Fruit fly (Drosophila melanogaster) whole organism, embryonic: ENCODE results near the gene CG34162.
A peak's percentile ranks its signal among the peaks of the same experiment; 100 is the strongest.

Experiments used
- BEAF-32 ChIP-seq: fragments of 200-800 bp; sonication (Bioruptor generic); optimal IDR thresholded peaks from 3 replicates; lab custom pipeline; 2017; ENCODE audit warnings: missing biosample characterization, missing genetic modification characterization, mild to moderate bottlenecking, moderate library complexity, missing genetic modification reagents
- CG10979 ChIP-seq: fragments of 200-800 bp; sonication (Bioruptor generic); optimal IDR thresholded peaks from 2 replicates; lab custom pipeline; 2018; ENCODE audit warnings: missing biosample characterization, mild to moderate bottlenecking, missing genetic modification characterization, moderate library complexity
- CG11247 ChIP-seq: fragments of 200-800 bp; sonication (Bioruptor generic); IDR thresholded peaks from 2 replicates; pipeline ENCODE4 v1.3.6; 2022; ENCODE audit warnings: missing biosample characterization, missing genetic modification characterization
- CG12299 ChIP-seq: fragments of 200-800 bp; sonication (Bioruptor generic); optimal IDR thresholded peaks from 2 replicates; lab custom pipeline; 2018; ENCODE audit warnings: missing biosample characterization, mild to moderate bottlenecking, missing genetic modification characterization
- CG13624 ChIP-seq: fragments of 200-800 bp; sonication (Bioruptor generic); optimal IDR thresholded peaks from 2 replicates; lab custom pipeline; 2016; ENCODE audit warnings: missing biosample characterization, missing genetic modification characterization
- CG14050 ChIP-seq: fragments of 200-800 bp; sonication (Bioruptor generic); IDR thresholded peaks from 3 replicates; pipeline ENCODE4 v1.3.6; 2022; ENCODE audit warnings: missing biosample characterization, missing genetic modification characterization
- CG14441 ChIP-seq: fragments of 200-800 bp; sonication (Bioruptor generic); IDR thresholded peaks from 2 replicates; pipeline ENCODE4 v1.3.6; 2022; ENCODE audit warnings: missing biosample characterization, missing genetic modification characterization
- CG16815 ChIP-seq: fragments of 200-800 bp; sonication (Bioruptor generic); optimal IDR thresholded peaks from 3 replicates; lab custom pipeline; 2017; ENCODE audit warnings: missing biosample characterization, mild to moderate bottlenecking, missing genetic modification characterization
- CG17359 ChIP-seq: fragments of 200-800 bp; sonication (Bioruptor generic); optimal IDR thresholded peaks from 3 replicates; lab custom pipeline; 2018; ENCODE audit warnings: missing biosample characterization, mild to moderate bottlenecking, missing genetic modification characterization, moderate library complexity
- CG18011 ChIP-seq: fragments of 200-800 bp; sonication (Bioruptor generic); optimal IDR thresholded peaks from 2 replicates; lab custom pipeline; 2017; ENCODE audit warnings: missing biosample characterization, missing genetic modification characterization, mild to moderate bottlenecking, moderate library complexity, missing genotype
- CG18262 ChIP-seq: fragments of 200-800 bp; optimal IDR thresholded peaks from 3 replicates; lab custom pipeline; 2019; ENCODE audit warnings: missing biosample characterization, mild to moderate bottlenecking, missing genetic modification characterization, moderate library complexity
- CG31388 ChIP-seq: fragments of 200-800 bp; sonication (Bioruptor generic); optimal IDR thresholded peaks from 2 replicates; lab custom pipeline; 2016; ENCODE audit warnings: missing biosample characterization, missing genetic modification characterization
- CG34422 ChIP-seq: fragments of 200-800 bp; sonication (Bioruptor generic); IDR thresholded peaks from 3 replicates; pipeline ENCODE4 v1.3.6; 2022; ENCODE audit warnings: missing biosample characterization, missing genetic modification characterization
- CG4424 ChIP-seq: fragments of 200-800 bp; sonication (Bioruptor generic); optimal IDR thresholded peaks from 3 replicates; lab custom pipeline; 2016; ENCODE audit warnings: missing biosample characterization, missing genetic modification characterization
- CG8478 ChIP-seq: fragments of >200 bp; optimal IDR thresholded peaks from 2 replicates; lab custom pipeline; 2018
- Fer1 ChIP-seq: fragments of 200-800 bp; sonication (Bioruptor generic); optimal IDR thresholded peaks from 2 replicates; lab custom pipeline; 2017; ENCODE audit warnings: missing biosample characterization, mild to moderate bottlenecking, missing genetic modification characterization
- HHEX ChIP-seq: fragments of 200-800 bp; sonication (Bioruptor generic); optimal IDR thresholded peaks from 3 replicates; lab custom pipeline; 2017; ENCODE audit warnings: missing biosample characterization, mild to moderate bottlenecking, missing genetic modification characterization, missing genetic modification reagents
- Mad ChIP-seq: fragments of 200-800 bp; sonication (Bioruptor generic); optimal IDR thresholded peaks from 2 replicates; lab custom pipeline; 2016; ENCODE audit warnings: missing biosample characterization, missing genetic modification characterization
- Ptx1 ChIP-seq: fragments of 200-800 bp; sonication (Bioruptor generic); IDR thresholded peaks from 2 replicates; pipeline ENCODE4 v1.3.6; 2022; ENCODE audit warnings: missing biosample characterization, missing genetic modification characterization
- Rfx ChIP-seq: fragments of 200-800 bp; sonication (Bioruptor generic); IDR thresholded peaks from 2 replicates; pipeline ENCODE4 v1.3.6; 2022; ENCODE audit warnings: missing biosample characterization, missing genetic modification characterization
- Rx ChIP-seq: fragments of 200-800 bp; sonication (Bioruptor generic); IDR thresholded peaks from 2 replicates; pipeline ENCODE4 v1.3.6; 2022; ENCODE audit warnings: missing biosample characterization, missing genetic modification characterization
- Ssrp ChIP-seq: fragments of 200-800 bp; sonication (Bioruptor generic); optimal IDR thresholded peaks from 2 replicates; lab custom pipeline; 2018; ENCODE audit warnings: missing biosample characterization, mild to moderate bottlenecking, missing genetic modification characterization, moderate library complexity
- Tbp ChIP-seq: fragments of >200 bp; optimal IDR thresholded peaks from 2 replicates; lab custom pipeline; 2018; ENCODE audit warnings: missing biosample characterization, missing genetic modification characterization
- abd-A ChIP-seq: fragments of 200-800 bp; sonication (Bioruptor generic); optimal IDR thresholded peaks from 3 replicates; lab custom pipeline; 2019; ENCODE audit warnings: missing biosample characterization, mild to moderate bottlenecking, missing genetic modification characterization, moderate library complexity
- amos ChIP-seq: fragments of 200-800 bp; sonication (Bioruptor generic); IDR thresholded peaks from 2 replicates; pipeline ENCODE4 v1.3.6; 2022; ENCODE audit warnings: missing biosample characterization, missing genetic modification characterization; ENCODE audit not compliant: partially characterized antibody
- ase ChIP-seq: fragments of 200-800 bp; sonication (Bioruptor generic); IDR thresholded peaks from 3 replicates; pipeline ENCODE4 v1.3.6; 2022; ENCODE audit warnings: missing biosample characterization, missing genetic modification characterization
- bowl ChIP-seq: fragments of 200-800 bp; sonication (Bioruptor generic); IDR thresholded peaks from 2 replicates; pipeline ENCODE4 v1.3.6; 2022; ENCODE audit warnings: missing biosample characterization, missing genetic modification characterization
- cg ChIP-seq: fragments of 200-800 bp; sonication (Bioruptor generic); optimal IDR thresholded peaks from 3 replicates; lab custom pipeline; 2019; ENCODE audit warnings: missing biosample characterization, mild to moderate bottlenecking, missing genetic modification characterization, moderate library complexity
- chm ChIP-seq: fragments of 200-800 bp; sonication (Bioruptor generic); IDR thresholded peaks from 2 replicates; pipeline ENCODE4 v1.3.6; 2022; ENCODE audit warnings: missing biosample characterization, missing genetic modification characterization
- crol ChIP-seq: fragments of 200-800 bp; sonication (Bioruptor generic); IDR thresholded peaks from 2 replicates; pipeline ENCODE4 v1.3.6; 2022; ENCODE audit warnings: missing biosample characterization, missing genetic modification characterization
- dysf ChIP-seq: fragments of 200-800 bp; sonication (Bioruptor generic); IDR thresholded peaks from 3 replicates; pipeline ENCODE4 v1.3.6; 2022; ENCODE audit warnings: missing biosample characterization, missing genetic modification characterization
- esg ChIP-seq: fragments of 200-800 bp; sonication (Bioruptor generic); conservative IDR thresholded peaks from 2 replicates; pipeline ENCODE4 v1.3.6; 2022; ENCODE audit warnings: missing biosample characterization, missing genetic modification characterization
- fd96Cb ChIP-seq: fragments of 200-800 bp; sonication (Bioruptor generic); optimal IDR thresholded peaks from 2 replicates; lab custom pipeline; 2018; ENCODE audit warnings: missing biosample characterization, mild to moderate bottlenecking, missing genetic modification characterization, moderate library complexity
- gcm ChIP-seq: fragments of 200-800 bp; sonication (Bioruptor generic); optimal IDR thresholded peaks from 2 replicates; lab custom pipeline; 2019; ENCODE audit warnings: missing biosample characterization, mild to moderate bottlenecking, missing genetic modification characterization, moderate library complexity
- gcm2 ChIP-seq: fragments of 200-800 bp; sonication (Bioruptor generic); optimal IDR thresholded peaks from 2 replicates; lab custom pipeline; 2016; ENCODE audit warnings: missing biosample characterization, missing genetic modification characterization
- hkb ChIP-seq, 2 experiments: fragments of 200-800 bp in 1 of 2; fragments of >200 bp in 1 of 2; sonication (Bioruptor generic) in 1 of 2; IDR thresholded peaks in 1 of 2; optimal IDR thresholded peaks in 1 of 2; 2 replicates each; pipeline versions ENCODE4 v1.3.6 to Lab custom; 2017 to 2022; ENCODE audit warnings: missing biosample characterization in 1 of 2, missing genetic modification characterization in 1 of 2
- jumu ChIP-seq: fragments of 200-800 bp; sonication (Bioruptor generic); optimal IDR thresholded peaks from 3 replicates; lab custom pipeline; 2016; ENCODE audit warnings: missing biosample characterization, missing genetic modification characterization
- ken ChIP-seq: fragments of 200-800 bp; sonication (Bioruptor generic); IDR thresholded peaks from 3 replicates; pipeline ENCODE4 v1.3.6; 2022; ENCODE audit warnings: missing biosample characterization, missing genetic modification characterization
- mld ChIP-seq: fragments of 200-800 bp; sonication (Bioruptor generic); IDR thresholded peaks from 3 replicates; pipeline ENCODE4 v1.3.6; 2022; ENCODE audit warnings: missing biosample characterization, missing genetic modification characterization; ENCODE audit not compliant: partially characterized antibody
- nerfin-1 ChIP-seq: fragments of 200-800 bp; sonication (Bioruptor generic); optimal IDR thresholded peaks from 3 replicates; lab custom pipeline; 2019; ENCODE audit warnings: missing biosample characterization, mild to moderate bottlenecking, missing genetic modification characterization, moderate library complexity
- nmo ChIP-seq: fragments of 200-800 bp; sonication (Bioruptor generic); optimal IDR thresholded peaks from 2 replicates; lab custom pipeline; 2018; ENCODE audit warnings: missing biosample characterization, mild to moderate bottlenecking, missing genetic modification characterization, moderate library complexity
- nom ChIP-seq: fragments of 200-800 bp; sonication (Bioruptor generic); optimal IDR thresholded peaks from 2 replicates; lab custom pipeline; 2017; ENCODE audit warnings: missing biosample characterization, missing genetic modification characterization, mild to moderate bottlenecking, moderate library complexity, missing genetic modification reagents
- odd ChIP-seq: fragments of 200-800 bp; sonication (Bioruptor generic); optimal IDR thresholded peaks from 2 replicates; lab custom pipeline; 2017; ENCODE audit warnings: missing biosample characterization, mild to moderate bottlenecking, missing genetic modification characterization
- org-1 ChIP-seq: fragments of 200-800 bp; sonication (Bioruptor generic); optimal IDR thresholded peaks from 2 replicates; lab custom pipeline; 2017; ENCODE audit warnings: missing biosample characterization, missing genetic modification characterization
- prd ChIP-seq, 3 experiments: fragments of >200 bp in 2 of 3; fragments of 200-800 bp in 1 of 3; sonication (Bioruptor generic) in 1 of 3; optimal IDR thresholded peaks in 2 of 3; IDR thresholded peaks in 1 of 3; 2 replicates in 2 of 3; 3 replicates in 1 of 3; pipeline versions ENCODE4 v1.3.6 to Lab custom; 2017 to 2022; ENCODE audit warnings: missing biosample characterization in 1 of 3, missing genetic modification characterization in 1 of 3
- ro ChIP-seq: fragments of 200-800 bp; sonication (Bioruptor generic); IDR thresholded peaks from 2 replicates; pipeline ENCODE4 v1.3.6; 2022; ENCODE audit warnings: missing biosample characterization, missing genetic modification characterization
- sisA ChIP-seq: fragments of 200-800 bp; sonication (Bioruptor generic); IDR thresholded peaks from 2 replicates; pipeline ENCODE4 v1.3.6; 2022; ENCODE audit warnings: missing biosample characterization, missing genetic modification characterization
- slou ChIP-seq: fragments of 200-800 bp; sonication (Bioruptor generic); optimal IDR thresholded peaks from 3 replicates; lab custom pipeline; 2016; ENCODE audit warnings: missing biosample characterization, missing genetic modification characterization

CG34162 gene

dm6 chr2L:11501427-11501968 lies 30.1 kb upstream of the CG34162 start, which contains the start of gene spz4 (continued):
- TF ChIP-seq slou (GFP tag; lab: Kevin White, UChicago) (no peak), dysf (no peak), chm (GFP tag; lab: Robert Waterston, UW) (no peak), CG18262 (tag; lab: Kevin White, UChicago) (peak; percentile 18), Ptx1 (no peak; the same call in 1 of the 2 replicates), gcm2 (no peak), CG12299 (tag; lab: Kevin White, UChicago) (no peak), gcm (GFP tag; lab: Kevin White, UChicago) (no peak), ken (GFP tag; lab: Robert Waterston, UW) (peak; percentile 28; the same call in 1 of the 3 replicates), nmo (GFP tag; lab: Kevin White, UChicago) (no peak), mld (GFP tag; lab: Robert Waterston, UW) (no peak), CG11247 (GFP tag; lab: Robert Waterston, UW) (no peak), Rfx (peak; percentile 27; the same call in 1 of the 2 replicates), esg (GFP tag; lab: Robert Waterston, UW) (no peak), HHEX (no peak), CG31388 (GFP tag; lab: Kevin White, UChicago) (no peak), CG18011 (GFP tag; lab: Kevin White, UChicago) (no peak), Fer1 (GFP tag; lab: Kevin White, UChicago) (no peak), bowl (GFP tag; lab: Robert Waterston, UW) (no peak), CG16815 (no peak), Ssrp (peak; percentile 12), Rx (GFP tag; lab: Robert Waterston, UW) (no peak), prd (optimal IDR thresholded peaks at IDR 0.05; lab: Kevin White, UChicago) (no peak), prd (GFP tag; IDR thresholded peaks at IDR 0.05; lab: Robert Waterston, UW) (peak; percentile 24; the same call in 2 of the 3 replicates), Mad (GFP tag; lab: Kevin White, UChicago) (no peak), cg (GFP tag; lab: Kevin White, UChicago) (no peak), fd96Cb (tag; lab: Kevin White, UChicago) (no peak), CG10979 (tag; lab: Kevin White, UChicago) (peak; percentile 5), CG4424 (GFP tag; lab: Kevin White, UChicago) (no peak), abd-A (tag; lab: Kevin White, UChicago) (no peak), sisA (GFP tag; lab: Robert Waterston, UW) (peak; percentile 29; the same call in 1 of the 2 replicates), nerfin-1 (tag; lab: Kevin White, UChicago) (no peak), CG34422 (GFP tag; lab: Robert Waterston, UW) (0 out of 3 replicates have a peak, but pooled peaks have one; percentile 45), ase (GFP tag; lab: Robert Waterston, UW) (no peak), org-1 (GFP tag; lab: Kevin White, UChicago) (no peak), hkb (optimal IDR thresholded peaks at IDR 0.05; lab: Kevin White, UChicago) (no peak), hkb (GFP tag; IDR thresholded peaks at IDR 0.05; lab: Robert Waterston, UW) (0 out of 2 replicates have a peak, but pooled peaks have one; percentile 23), jumu (GFP tag; lab: Kevin White, UChicago) (no peak), CG13624 (GFP tag; lab: Kevin White, UChicago) (no peak), CG14441 (GFP tag; lab: Robert Waterston, UW) (peak; percentile 57), CG8478 (lab: Kevin White, UChicago) (no peak), BEAF-32 (GFP tag; lab: Kevin White, UChicago) (no peak), CG14050 (no peak), CG17359 (tag; lab: Kevin White, UChicago) (no peak), Tbp (GFP tag; lab: Kevin White, UChicago) (no peak), amos (GFP tag; lab: Robert Waterston, UW) (no peak), crol (no peak), nom (GFP tag; lab: Kevin White, UChicago) (no peak), odd (GFP tag; lab: Kevin White, UChicago) (no peak), ro (GFP tag; lab: Robert Waterston, UW) (peak; percentile 22; the same call in 1 of the 2 replicates)
